Worm (Caenorhabditis elegans) whole organism, midembryonic: ENCODE data around the gene clec-88.

ENCODE experiments used
- T22C8.4 ChIP-seq: fragments of 200-800 bp; sonication (Bioruptor generic); IDR thresholded peaks from 2 replicates; pipeline ENCODE4 v1.3.6; 2022; ENCODE audit warnings: missing genetic modification characterization, missing compliant biosample characterization
- cog-1 ChIP-seq: sonication (generic microtip); optimal IDR thresholded peaks from 2 replicates; lab custom pipeline; 2016; ENCODE audit warnings: missing genetic modification characterization, missing compliant biosample characterization
- flt-1 ChIP-seq: fragments of 200-800 bp; sonication (Bioruptor generic); IDR thresholded peaks from 2 replicates; pipeline ENCODE4 v1.3.6; 2022; ENCODE audit warnings: missing genetic modification characterization, missing compliant biosample characterization
- ztf-23 ChIP-seq: fragments of 200-800 bp; sonication (Bioruptor generic); IDR thresholded peaks from 2 replicates; pipeline ENCODE4 v1.3.6; 2022; ENCODE audit warnings: missing genetic modification reagents, missing genetic modification characterization, missing compliant biosample characterization

DNA sequence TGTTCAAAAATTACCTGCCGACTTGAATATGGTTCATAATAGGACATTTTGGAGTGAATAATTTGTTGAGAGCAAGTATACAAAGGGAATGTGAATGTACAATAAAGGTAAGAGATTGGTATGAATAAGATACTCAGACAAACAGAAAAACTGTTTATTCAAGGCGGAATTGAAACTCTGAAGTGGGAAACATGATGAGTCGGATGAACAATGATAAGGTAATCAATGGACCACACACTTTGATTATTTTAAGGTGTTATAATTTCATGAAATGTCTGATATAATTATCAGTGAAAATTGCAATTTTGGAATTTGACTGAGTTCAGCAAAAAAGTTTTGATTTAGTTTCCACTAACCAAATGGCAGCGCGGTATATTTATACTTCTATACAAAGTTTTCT lies 26.0 kb upstream of the clec-88 start:
- TF ChIP-seq cog-1 (tag; lab: Kevin White, UChicago) (no peak), flt-1 (no peak), T22C8.4 (no peak), ztf-23 (GFP tag; lab: Robert Waterston, UW) (no peak)
